Fruit fly (Drosophila melanogaster): ENCODE measurements around the gene CG32213.

dm6 chr3L:19512672-19513071 is 37.0 kb downstream of the CG32213 start:
- no peak for TF ChIP-seq usp (GFP tag; optimal IDR thresholded peaks at IDR 0.05)
- TF ChIP-seq Dll (optimal IDR thresholded peaks at IDR 0.05) = no peak
- no peak for TF ChIP-seq psq (optimal IDR thresholded peaks at IDR 0.05)

Measured in whole organism.